Fruit fly (Drosophila melanogaster): ENCODE data around the gene Sce.

Gene Sce

dm6 chr3R:27681799-27682198 lies at the start of gene Sce:
Sce (minus strand) TSS chr3R:27682029.
- TF ChIP-seq noc (tag; optimal IDR thresholded peaks at IDR 0.05): no peak

- peak; percentile 73 for TF ChIP-seq noc (tag; optimal IDR thresholded peaks at IDR 0.05)
These were observed 24.9 kb upstream of the Sce start, which contains the start of the genes CROT and CG12877 for dm6 chr3R:27706581-27707181. CROT (minus strand) TSS chr3R:27706751. CG12877 (plus strand) TSS chr3R:27707100.

- TF ChIP-seq noc (tag; optimal IDR thresholded peaks at IDR 0.05): no peak
These were observed 24.3 kb upstream of the Sce start for dm6 chr3R:27706039-27706580.

dm6 chr3R:27700229-27700573 lies 18.4 kb upstream of the Sce start, which contains the start of gene btz:
btz (plus strand) TSS chr3R:27700361.
- TF ChIP-seq noc (tag; optimal IDR thresholded peaks at IDR 0.05): no peak

dm6 chr3R:27699540-27700228 lies 17.9 kb upstream of the Sce start, which contains the start of gene ALiX:
ALiX (minus strand) TSS chr3R:27700110.
- no peak for TF ChIP-seq noc (tag; optimal IDR thresholded peaks at IDR 0.05)

dm6 chr3R:27695019-27695418 lies 13.2 kb upstream of the Sce start, which contains the start of gene HSPBAP1:
HSPBAP1 (plus strand) TSS chr3R:27695235.
- TF ChIP-seq noc (tag; optimal IDR thresholded peaks at IDR 0.05): no peak

dm6 chr3R:27694583-27694982 lies 12.8 kb upstream of the Sce start, which contains the start of gene Acp98AB:
Acp98AB (plus strand) TSS chr3R:27694883.
- TF ChIP-seq noc (tag; optimal IDR thresholded peaks at IDR 0.05): no peak

- TF ChIP-seq noc (tag; optimal IDR thresholded peaks at IDR 0.05): no peak
These were observed 12.2 kb upstream of the Sce start, which contains the start of gene CG43319 for dm6 chr3R:27694018-27694417. CG43319 (plus strand) TSS chr3R:27694318.

- no peak for TF ChIP-seq noc (tag; optimal IDR thresholded peaks at IDR 0.05)
These were observed 10.9 kb upstream of the Sce start for dm6 chr3R:27692645-27693307.

- TF ChIP-seq noc (tag; optimal IDR thresholded peaks at IDR 0.05): no peak
These were observed 6.2 kb upstream of the Sce start, which contains the start of gene CG31055 for dm6 chr3R:27688034-27688433. CG31055 (minus strand) TSS chr3R:27688134.

dm6 chr3R:27685539-27686012 lies 3.7 kb upstream of the Sce start, which contains the start of gene CG12880:
CG12880 (plus strand) TSS chr3R:27685962.
- TF ChIP-seq noc (tag; optimal IDR thresholded peaks at IDR 0.05): no peak

- TF ChIP-seq noc (tag; optimal IDR thresholded peaks at IDR 0.05): no peak
These were observed 3.2 kb upstream of the Sce start for dm6 chr3R:27685074-27685473.

- no peak for TF ChIP-seq noc (tag; optimal IDR thresholded peaks at IDR 0.05)
These were observed 2.2 kb downstream of the Sce start for dm6 chr3R:27679667-27680066.

dm6 chr3R:27679019-27679418 lies 2.8 kb downstream of the Sce start, which contains the start of gene CG12883:
CG12883 (plus strand) TSS chr3R:27679291.
- TF ChIP-seq noc (tag; optimal IDR thresholded peaks at IDR 0.05): no peak

- no peak for TF ChIP-seq noc (tag; optimal IDR thresholded peaks at IDR 0.05)
These were observed 4.6 kb downstream of the Sce start, which contains the start of gene Hsdl2 for dm6 chr3R:27677174-27677726. Hsdl2 (plus strand) TSS chr3R:27677522.

dm6 chr3R:27662857-27663256 lies 19.0 kb downstream of the Sce start:
- TF ChIP-seq noc (tag; optimal IDR thresholded peaks at IDR 0.05): no peak
